Worm (Caenorhabditis elegans) whole organism, midembryonic: Measurements from ENCODE around the gene cam-1.

Source experiments
- T22C8.4 ChIP-seq: fragments of 200-800 bp; sonication (Bioruptor generic); IDR thresholded peaks from 2 replicates; pipeline ENCODE4 v1.3.6; 2022; ENCODE audit warnings: missing genetic modification characterization, missing compliant biosample characterization
- flt-1 ChIP-seq: fragments of 200-800 bp; sonication (Bioruptor generic); IDR thresholded peaks from 2 replicates; pipeline ENCODE4 v1.3.6; 2022; ENCODE audit warnings: missing genetic modification characterization, missing compliant biosample characterization
- klf-2 ChIP-seq: fragments of 200-800 bp; sonication (Bioruptor generic); conservative IDR thresholded peaks from 2 replicates; pipeline ENCODE4 v1.3.6; 2022; ENCODE audit warnings: missing genetic modification reagents, missing genetic modification characterization, missing compliant biosample characterization
- med-1 ChIP-seq: sonication (generic microtip); optimal IDR thresholded peaks from 2 replicates; lab custom pipeline; 2017; ENCODE audit warnings: missing genetic modification characterization, mild to moderate bottlenecking, missing compliant biosample characterization, antibody characterized with exemption, missing genetic modification reagents; ENCODE audit not compliant: insufficient read depth
- ref-1 ChIP-seq: fragments of 200-800 bp; sonication (Bioruptor generic); conservative IDR thresholded peaks from 2 replicates; pipeline ENCODE4 v1.3.6; 2022; ENCODE audit warnings: missing genetic modification reagents, missing genetic modification characterization, missing compliant biosample characterization
- ztf-29 ChIP-seq: fragments of 200-800 bp; sonication (Bioruptor generic); IDR thresholded peaks from 2 replicates; pipeline ENCODE4 v1.3.6; 2022; ENCODE audit warnings: missing genetic modification reagents, missing genetic modification characterization, missing compliant biosample characterization

- no peak for TF ChIP-seq T22C8.4 (GFP tag; lab: Robert Waterston, UW)
- TF ChIP-seq flt-1 (GFP tag; lab: Robert Waterston, UW): no peak
- no peak for TF ChIP-seq ref-1
- TF ChIP-seq klf-2 (GFP tag; lab: Robert Waterston, UW): no peak
- no peak for TF ChIP-seq med-1 (GFP tag; lab: Kevin White, UChicago)
- TF ChIP-seq ztf-29: no peak
Observed at ce11 chrII:9352669-9353068, 42.6 kb upstream of the cam-1 start, which contains the start of the genes sdhb-1 and cup-15.
